Fruit fly (Drosophila melanogaster) whole organism, embryonic: ENCODE measurements around the gene nop5.
A peak's percentile ranks its signal among the peaks of the same experiment; 100 is the strongest.

ENCODE experiments used
- CG12071 ChIP-seq: fragments of 200-800 bp; sonication (Bioruptor generic); optimal IDR thresholded peaks from 3 replicates; lab custom pipeline; 2018; ENCODE audit warnings: missing biosample characterization, mild to moderate bottlenecking, missing genetic modification characterization
- CG12659 ChIP-seq: fragments of 200-800 bp; sonication (Bioruptor generic); optimal IDR thresholded peaks from 3 replicates; lab custom pipeline; 2017; ENCODE audit warnings: mild to moderate bottlenecking, missing biosample characterization, missing genetic modification reagents, missing genetic modification characterization
- CG12769 ChIP-seq: fragments of 200-800 bp; sonication (Bioruptor generic); optimal IDR thresholded peaks from 2 replicates; lab custom pipeline; 2019; ENCODE audit warnings: missing biosample characterization, mild to moderate bottlenecking, missing genetic modification characterization, moderate library complexity
- CG14050 ChIP-seq: fragments of 200-800 bp; sonication (Bioruptor generic); IDR thresholded peaks from 3 replicates; pipeline ENCODE4 v1.3.6; 2022; ENCODE audit warnings: missing biosample characterization, missing genetic modification characterization
- CG14667 ChIP-seq: fragments of 200-800 bp; sonication (Bioruptor generic); IDR thresholded peaks from 2 replicates; pipeline ENCODE4 v1.3.6; 2022; ENCODE audit warnings: missing biosample characterization, missing genetic modification characterization
- CG15073 ChIP-seq: fragments of 200-800 bp; sonication (Bioruptor generic); optimal IDR thresholded peaks from 2 replicates; lab custom pipeline; 2016; ENCODE audit warnings: missing biosample characterization, missing genetic modification characterization
- CG17568 ChIP-seq: fragments of 200-800 bp; sonication (Bioruptor generic); optimal IDR thresholded peaks from 2 replicates; lab custom pipeline; 2018; ENCODE audit warnings: missing biosample characterization, mild to moderate bottlenecking, missing genetic modification characterization, moderate library complexity
- CG30431 ChIP-seq: fragments of 200-800 bp; sonication (Bioruptor generic); optimal IDR thresholded peaks from 2 replicates; lab custom pipeline; 2017; ENCODE audit warnings: missing biosample characterization, missing genetic modification characterization
- CG3281 ChIP-seq: fragments of 200-800 bp; sonication (Bioruptor generic); optimal IDR thresholded peaks from 3 replicates; lab custom pipeline; 2017; ENCODE audit warnings: missing biosample characterization, mild to moderate bottlenecking, missing genetic modification characterization
- CG34376 ChIP-seq: fragments of 200-800 bp; sonication (Bioruptor generic); optimal IDR thresholded peaks from 2 replicates; lab custom pipeline; 2018; ENCODE audit warnings: missing biosample characterization, mild to moderate bottlenecking, missing genetic modification characterization
- CG4328 ChIP-seq: fragments of 200-800 bp; sonication (Bioruptor generic); optimal IDR thresholded peaks from 3 replicates; lab custom pipeline; 2017; ENCODE audit warnings: missing biosample characterization, missing genetic modification reagents, missing genetic modification characterization
- CG4707 ChIP-seq: fragments of 200-800 bp; sonication (Bioruptor generic); optimal IDR thresholded peaks from 2 replicates; lab custom pipeline; 2018; ENCODE audit warnings: missing biosample characterization, mild to moderate bottlenecking, missing genetic modification characterization, moderate library complexity
- CG7987 ChIP-seq: fragments of 200-800 bp; sonication (Bioruptor generic); optimal IDR thresholded peaks from 2 replicates; lab custom pipeline; 2018; ENCODE audit warnings: missing biosample characterization, mild to moderate bottlenecking, missing genetic modification characterization, moderate library complexity
- CG8089 ChIP-seq: fragments of 200-800 bp; sonication (Bioruptor generic); optimal IDR thresholded peaks from 3 replicates; lab custom pipeline; 2016; ENCODE audit warnings: missing biosample characterization, missing genetic modification characterization
- CG9817 ChIP-seq: fragments of 200-800 bp; sonication (Bioruptor generic); optimal IDR thresholded peaks from 2 replicates; lab custom pipeline; 2018; ENCODE audit warnings: missing biosample characterization, mild to moderate bottlenecking, missing genetic modification characterization, moderate library complexity
- D19A ChIP-seq: fragments of 200-800 bp; optimal IDR thresholded peaks from 3 replicates; lab custom pipeline; 2019; ENCODE audit warnings: missing biosample characterization, mild to moderate bottlenecking, missing genetic modification characterization, moderate library complexity
- Doc2 ChIP-seq: fragments of 200-800 bp; sonication (Bioruptor generic); IDR thresholded peaks from 2 replicates; pipeline ENCODE4 v1.3.6; 2022; ENCODE audit warnings: missing biosample characterization, missing genetic modification characterization
- Dp ChIP-seq: fragments of 200-800 bp; sonication (Bioruptor generic); optimal IDR thresholded peaks from 2 replicates; lab custom pipeline; 2018; ENCODE audit warnings: missing biosample characterization, mild to moderate bottlenecking, missing genetic modification characterization, moderate library complexity
- E2f2 ChIP-seq: fragments of 200-800 bp; sonication (Bioruptor generic); IDR thresholded peaks from 2 replicates; pipeline ENCODE4 v1.3.6; 2022; ENCODE audit warnings: missing biosample characterization, missing genetic modification characterization
- HLH54F ChIP-seq: fragments of 200-800 bp; sonication (Bioruptor generic); optimal IDR thresholded peaks from 3 replicates; lab custom pipeline; 2016; ENCODE audit warnings: missing biosample characterization, missing genetic modification characterization
- Lim3 ChIP-seq: fragments of 200-800 bp; sonication (Bioruptor generic); IDR thresholded peaks from 2 replicates; pipeline ENCODE4 v1.3.6; 2022; ENCODE audit warnings: missing biosample characterization, missing genetic modification characterization
- MESR4 ChIP-seq: fragments of 200-800 bp; sonication (Bioruptor generic); optimal IDR thresholded peaks from 2 replicates; lab custom pipeline; 2018; ENCODE audit warnings: missing biosample characterization, mild to moderate bottlenecking, missing genetic modification characterization, moderate library complexity
- Opbp ChIP-seq: fragments of 200-800 bp; sonication (Bioruptor generic); IDR thresholded peaks from 3 replicates; pipeline ENCODE4 v1.3.6; 2022; ENCODE audit warnings: missing biosample characterization, missing genetic modification characterization; ENCODE audit not compliant: partially characterized antibody
- Pdp1 ChIP-seq, 2 experiments: fragments of 200-800 bp; sonication (Bioruptor generic); optimal IDR thresholded peaks; 3 replicates each; lab custom pipeline; 2016; ENCODE audit warnings: missing biosample characterization in 2 of 2, missing genetic modification characterization in 2 of 2, mild to moderate bottlenecking in 1 of 2, moderate library complexity in 1 of 2
- Spps ChIP-seq: fragments of 200-800 bp; sonication (Bioruptor generic); optimal IDR thresholded peaks from 2 replicates; lab custom pipeline; 2018; ENCODE audit warnings: missing biosample characterization, mild to moderate bottlenecking, missing genetic modification characterization
- Tbp ChIP-seq: fragments of >200 bp; optimal IDR thresholded peaks from 2 replicates; lab custom pipeline; 2018; ENCODE audit warnings: missing biosample characterization, missing genetic modification characterization
- Usf ChIP-seq: fragments of 200-800 bp; sonication (Bioruptor generic); optimal IDR thresholded peaks from 2 replicates; lab custom pipeline; 2017; ENCODE audit warnings: missing genotype, missing biosample characterization, missing genetic modification characterization
- abd-A ChIP-seq: fragments of 200-800 bp; sonication (Bioruptor generic); optimal IDR thresholded peaks from 3 replicates; lab custom pipeline; 2019; ENCODE audit warnings: missing biosample characterization, mild to moderate bottlenecking, missing genetic modification characterization, moderate library complexity
- ase ChIP-seq: fragments of 200-800 bp; sonication (Bioruptor generic); IDR thresholded peaks from 3 replicates; pipeline ENCODE4 v1.3.6; 2022; ENCODE audit warnings: missing biosample characterization, missing genetic modification characterization
- bowl ChIP-seq: fragments of 200-800 bp; sonication (Bioruptor generic); IDR thresholded peaks from 2 replicates; pipeline ENCODE4 v1.3.6; 2022; ENCODE audit warnings: missing biosample characterization, missing genetic modification characterization
- bsh ChIP-seq, 2 experiments: fragments of 200-800 bp; sonication (Bioruptor generic); optimal IDR thresholded peaks; 2 replicates each; lab custom pipeline; 2017 to 2018; ENCODE audit warnings: mild to moderate bottlenecking in 2 of 2, missing biosample characterization in 2 of 2, missing genetic modification characterization in 2 of 2, moderate library complexity in 1 of 2
- crol ChIP-seq: fragments of 200-800 bp; sonication (Bioruptor generic); IDR thresholded peaks from 2 replicates; pipeline ENCODE4 v1.3.6; 2022; ENCODE audit warnings: missing biosample characterization, missing genetic modification characterization
- eyg ChIP-seq: fragments of 200-800 bp; sonication (Bioruptor generic); optimal IDR thresholded peaks from 3 replicates; lab custom pipeline; 2016; ENCODE audit warnings: missing biosample characterization, missing genetic modification characterization
- gce ChIP-seq: fragments of 200-800 bp; sonication (Bioruptor generic); IDR thresholded peaks from 3 replicates; pipeline ENCODE4 v1.3.6; 2022; ENCODE audit warnings: missing biosample characterization, missing genetic modification characterization
- grau ChIP-seq: fragments of 200-800 bp; optimal IDR thresholded peaks from 3 replicates; lab custom pipeline; 2019; ENCODE audit warnings: missing biosample characterization, mild to moderate bottlenecking, missing genetic modification characterization, moderate library complexity
- grn ChIP-seq: fragments of 200-800 bp; sonication (Bioruptor generic); optimal IDR thresholded peaks from 3 replicates; lab custom pipeline; 2017; ENCODE audit warnings: missing biosample characterization, missing genetic modification characterization
- gsb ChIP-seq: fragments of 200-800 bp; sonication (Bioruptor generic); IDR thresholded peaks from 2 replicates; pipeline ENCODE4 v1.3.6; 2022; ENCODE audit warnings: missing biosample characterization, missing genetic modification characterization
- gt ChIP-seq: fragments of 200-800 bp; sonication (Bioruptor generic); IDR thresholded peaks from 2 replicates; pipeline ENCODE4 v1.3.6; 2022; ENCODE audit warnings: missing biosample characterization, missing genetic modification characterization
- her ChIP-seq: fragments of 200-800 bp; sonication (Bioruptor generic); optimal IDR thresholded peaks from 2 replicates; lab custom pipeline; 2016; ENCODE audit warnings: missing biosample characterization, missing genetic modification characterization
- lbe ChIP-seq: fragments of 200-800 bp; sonication (Bioruptor generic); optimal IDR thresholded peaks from 2 replicates; lab custom pipeline; 2016; ENCODE audit warnings: missing biosample characterization, mild to moderate bottlenecking, missing genetic modification characterization
- luna ChIP-seq: fragments of 200-800 bp; sonication (Bioruptor generic); optimal IDR thresholded peaks from 2 replicates; lab custom pipeline; 2016; ENCODE audit warnings: missing biosample characterization, missing genetic modification characterization
- mirr ChIP-seq: fragments of 200-800 bp; sonication (Bioruptor generic); optimal IDR thresholded peaks from 3 replicates; lab custom pipeline; 2018; ENCODE audit warnings: missing biosample characterization, mild to moderate bottlenecking, missing genetic modification characterization
- p53 ChIP-seq: fragments of 200-800 bp; sonication (Bioruptor generic); optimal IDR thresholded peaks from 2 replicates; lab custom pipeline; 2016; ENCODE audit warnings: missing biosample characterization, missing genetic modification characterization
- ranshi ChIP-seq: fragments of 200-800 bp; sonication (Bioruptor generic); IDR thresholded peaks from 2 replicates; pipeline ENCODE4 v1.3.6; 2022; ENCODE audit warnings: missing biosample characterization, missing genetic modification characterization
- sd ChIP-seq: fragments of 200-800 bp; sonication (Bioruptor generic); optimal IDR thresholded peaks from 3 replicates; lab custom pipeline; 2018; ENCODE audit warnings: missing biosample characterization, mild to moderate bottlenecking, missing genetic modification characterization, moderate library complexity
- sisA ChIP-seq: fragments of 200-800 bp; sonication (Bioruptor generic); IDR thresholded peaks from 2 replicates; pipeline ENCODE4 v1.3.6; 2022; ENCODE audit warnings: missing biosample characterization, missing genetic modification characterization
- sna ChIP-seq: fragments of 200-800 bp; sonication (Bioruptor generic); IDR thresholded peaks from 2 replicates; pipeline ENCODE4 v1.3.6; 2022; ENCODE audit warnings: missing biosample characterization, missing genetic modification characterization; ENCODE audit not compliant: partially characterized antibody
- sqz ChIP-seq: fragments of 200-800 bp; sonication (Bioruptor generic); optimal IDR thresholded peaks from 3 replicates; lab custom pipeline; 2018; ENCODE audit warnings: missing biosample characterization, mild to moderate bottlenecking, missing genetic modification characterization
- sr ChIP-seq: fragments of 200-800 bp; sonication (Bioruptor generic); IDR thresholded peaks from 3 replicates; pipeline ENCODE4 v1.3.6; 2022; ENCODE audit warnings: missing biosample characterization, missing genetic modification characterization
- stwl ChIP-seq: fragments of 200-800 bp; sonication (Bioruptor generic); optimal IDR thresholded peaks from 3 replicates; lab custom pipeline; 2018; ENCODE audit warnings: missing biosample characterization, mild to moderate bottlenecking, missing genetic modification characterization, moderate library complexity
- vvl ChIP-seq: fragments of 200-800 bp; sonication (Bioruptor generic); IDR thresholded peaks from 2 replicates; pipeline ENCODE4 v1.3.6; 2022; ENCODE audit warnings: missing biosample characterization, missing genetic modification characterization

Gene nop5

DNA sequence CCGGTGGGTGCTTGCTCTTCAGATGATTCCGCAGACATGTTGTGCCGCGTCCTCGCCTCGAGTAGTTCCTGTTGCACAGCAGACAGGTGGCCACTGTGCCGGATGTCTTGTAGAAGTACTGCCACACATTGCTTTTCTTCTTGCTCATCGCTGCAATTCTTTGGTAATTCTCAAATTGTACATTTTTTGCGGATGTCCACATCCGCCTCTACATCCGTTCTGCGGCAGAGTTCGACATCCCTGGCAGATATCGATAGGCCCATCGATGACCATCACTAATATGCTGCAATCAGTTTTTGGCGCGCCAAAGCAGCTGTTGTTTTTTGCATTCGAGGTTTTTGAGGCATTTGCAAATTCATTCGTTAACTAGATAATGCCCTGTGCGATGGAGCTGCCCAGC lies 38.2 kb upstream of the nop5 start, which contains the start of the genes CG13775 and CG3430 (continued):
- TF ChIP-seq sr (no peak), gt (GFP tag; lab: Robert Waterston, UW) (no peak), grau (no peak), luna (no peak), gce (GFP tag; lab: Robert Waterston, UW) (0 out of 3 replicates have a peak, but pooled peaks have one; percentile 31), Pdp1 (GFP tag; optimal IDR thresholded peaks at IDR 0.05; lab: Kevin White, UChicago) (peak in 1 of 2 experiments; percentile 65), her (GFP tag; lab: Kevin White, UChicago) (peak; percentile 52), ase (GFP tag; lab: Robert Waterston, UW) (0 out of 3 replicates have a peak, but pooled peaks have one; percentile 16), Tbp (no peak), ranshi (GFP tag; lab: Robert Waterston, UW) (no peak), bsh (GFP tag; optimal IDR thresholded peaks at IDR 0.05; lab: Kevin White, UChicago) (no peak), HLH54F (GFP tag; lab: Kevin White, UChicago) (no peak), gsb (0 out of 2 replicates have a peak, but pooled peaks have one; percentile 14), CG34376 (GFP tag; lab: Kevin White, UChicago) (peak; percentile 40), crol (GFP tag; lab: Robert Waterston, UW) (no peak), Lim3 (GFP tag; lab: Robert Waterston, UW) (no peak), D19A (tag; lab: Kevin White, UChicago) (no peak), Dp (peak; percentile 82), CG14050 (GFP tag; lab: Robert Waterston, UW) (no peak), CG14667 (GFP tag; lab: Robert Waterston, UW) (no peak), CG30431 (GFP tag; lab: Kevin White, UChicago) (no peak), Doc2 (GFP tag; lab: Robert Waterston, UW) (no peak), grn (GFP tag; lab: Kevin White, UChicago) (no peak), stwl (peak; percentile 39), bowl (GFP tag; lab: Robert Waterston, UW) (no peak), sd (tag; lab: Kevin White, UChicago) (no peak), sisA (no peak), mirr (GFP tag; lab: Kevin White, UChicago) (peak; percentile 28), Usf (GFP tag; lab: Kevin White, UChicago) (no peak), CG7987 (GFP tag; lab: Kevin White, UChicago) (peak; percentile 30), CG15073 (GFP tag; lab: Kevin White, UChicago) (no peak), CG4707 (GFP tag; lab: Kevin White, UChicago) (no peak), CG17568 (GFP tag; lab: Kevin White, UChicago) (no peak), MESR4 (peak; percentile 49), CG4328 (GFP tag; lab: Kevin White, UChicago) (no peak), CG12659 (peak; percentile 44), CG9817 (peak; percentile 41), Opbp (GFP tag; lab: Robert Waterston, UW) (peak; percentile 70; the same call in 2 of the 3 replicates), p53 (GFP tag; lab: Kevin White, UChicago) (no peak), CG8089 (GFP tag; lab: Kevin White, UChicago) (no peak), lbe (GFP tag; lab: Kevin White, UChicago) (no peak), sna (GFP tag; lab: Robert Waterston, UW) (peak; percentile 53; the same call in 1 of the 2 replicates), vvl (peak; percentile 28; the same call in 1 of the 2 replicates), eyg (GFP tag; lab: Kevin White, UChicago) (no peak), Spps (tag; lab: Kevin White, UChicago) (no peak), sqz (no peak), CG12769 (tag; lab: Kevin White, UChicago) (no peak), CG3281 (GFP tag; lab: Kevin White, UChicago) (peak; percentile 32), abd-A (tag; lab: Kevin White, UChicago) (no peak), CG12071 (GFP tag; lab: Kevin White, UChicago) (no peak), E2f2 (GFP tag; lab: Robert Waterston, UW) (peak; percentile 85)
